Worm (Caenorhabditis elegans) whole organism, L4/young adult: ENCODE results near the gene F21C10.4.

Experiments
- W03F9.2 ChIP-seq: fragments of 150-350 bp; optimal IDR thresholded peaks from 2 replicates; lab custom pipeline; 2014; ENCODE audit warnings: missing biosample characterization, missing genetic modification characterization
- dao-5 ChIP-seq: sonication (generic microtip); optimal IDR thresholded peaks from 2 replicates; lab custom pipeline; 2016; ENCODE audit warnings: missing genotype, missing genetic modification characterization, moderate library complexity, missing compliant biosample characterization
- him-1 ChIP-seq: sonication (generic microtip); optimal IDR thresholded peaks from 2 replicates; lab custom pipeline; 2016; ENCODE audit warnings: missing genotype, missing genetic modification reagents, missing genetic modification characterization, missing compliant biosample characterization

DNA sequence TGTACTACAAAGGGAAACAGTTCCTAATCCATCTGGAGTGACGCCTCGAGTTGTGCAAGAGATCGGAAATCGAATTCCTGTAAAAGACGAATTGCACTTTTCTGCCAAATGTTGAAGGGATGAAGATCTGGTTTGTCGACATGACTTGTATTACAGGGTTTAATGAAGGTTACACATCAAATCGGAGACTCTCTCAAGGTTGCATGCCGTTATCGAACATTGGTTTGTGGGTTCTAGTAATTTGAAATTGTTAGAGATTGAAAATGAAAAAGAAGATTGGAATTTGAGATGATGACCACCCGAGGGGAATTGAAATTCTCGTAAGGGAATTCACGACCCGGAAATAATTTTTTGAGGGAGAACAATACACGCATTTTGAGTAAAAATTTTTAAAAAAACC is 39.9 kb downstream of the F21C10.4 start:
- no peak for TF ChIP-seq W03F9.2
- no peak for TF ChIP-seq him-1 (tag; lab: Kevin White, UChicago)
- no peak for TF ChIP-seq dao-5
